Fruit fly (Drosophila melanogaster) whole organism: ENCODE data around the gene Gsc.

ENCODE experiments used
- CG8478 ChIP-seq: fragments of >200 bp; optimal IDR thresholded peaks from 2 replicates; lab custom pipeline; 2018; ENCODE audit warnings: inconsistent platforms
- Dll ChIP-seq: fragments of >200 bp; optimal IDR thresholded peaks from 2 replicates; lab custom pipeline; 2017
- EcR ChIP-seq, 2 experiments: fragments of >200 bp; optimal IDR thresholded peaks; 2 replicates each; lab custom pipeline; 2017; ENCODE audit warnings: missing biosample characterization in 2 of 2, missing genetic modification characterization in 2 of 2, missing genetic modification reagents in 2 of 2
- psq ChIP-seq: fragments of >200 bp; optimal IDR thresholded peaks from 2 replicates; lab custom pipeline; 2017
- usp ChIP-seq: fragments of >200 bp; optimal IDR thresholded peaks from 2 replicates; lab custom pipeline; 2017; ENCODE audit warnings: missing biosample characterization, missing genetic modification characterization, mixed read lengths

- TF ChIP-seq psq (lab: Kevin White, UChicago) = no peak
- no peak for TF ChIP-seq Dll (lab: Kevin White, UChicago)
- no peak for TF ChIP-seq usp
- TF ChIP-seq EcR (GFP tag; optimal IDR thresholded peaks at IDR 0.05; lab: Kevin White, UChicago) = no peak
- TF ChIP-seq CG8478 (lab: Kevin White, UChicago) = no peak
Measured at dm6 chr2L:585268-585667, 9.2 kb downstream of the Gsc start.
